Worm (Caenorhabditis elegans): Measurements from ENCODE around the gene ceh-99.

DNA sequence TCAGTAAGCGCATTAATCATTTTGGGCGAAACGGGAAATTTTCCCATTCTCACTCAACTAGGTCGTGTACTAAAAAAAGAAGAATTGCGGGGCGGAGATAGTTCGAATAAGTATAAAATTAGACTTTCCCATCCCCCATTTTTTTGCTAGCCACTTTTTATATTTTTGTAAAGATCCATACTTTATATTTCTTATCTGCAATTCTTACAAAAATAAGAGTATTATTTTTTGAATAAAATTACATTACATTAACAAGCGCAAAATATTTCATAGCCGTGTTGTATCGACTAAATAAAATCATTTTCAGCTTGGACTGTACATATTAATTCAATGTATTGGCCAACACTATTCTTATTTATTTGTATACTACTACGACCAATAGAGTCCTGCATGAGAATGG lies 35.8 kb downstream of the ceh-99 start, which contains the start of gene F49C5.11:
- TF ChIP-seq unc-39 (tag; optimal IDR thresholded peaks at IDR 0.05), result no peak
- no peak for TF ChIP-seq ztf-4 (tag; optimal IDR thresholded peaks at IDR 0.05)
- TF ChIP-seq ZK546.5 (tag; optimal IDR thresholded peaks at IDR 0.05), result no peak
- no peak for TF ChIP-seq mab-5 (tag; optimal IDR thresholded peaks at IDR 0.05)
- TF ChIP-seq blmp-1 (tag; optimal IDR thresholded peaks at IDR 0.05; ENCODE audit: insufficient read depth), result no peak
- no peak for TF ChIP-seq nhr-25 (tag; optimal IDR thresholded peaks at IDR 0.05)
- no peak for TF ChIP-seq ama-1 (optimal IDR thresholded peaks at IDR 0.05)
- no peak for TF ChIP-seq nhr-77 (tag; optimal IDR thresholded peaks at IDR 0.05)
